Worm (Caenorhabditis elegans): ENCODE data around the gene Y73B6BL.270.

Y73B6BL.270 gene

ce11 chrIV:6393329-6393728 is 28.2 kb downstream of the Y73B6BL.270 start:
- TF ChIP-seq mls-2 (tag; optimal IDR thresholded peaks at IDR 0.05) (no peak), flh-1 (GFP tag; optimal IDR thresholded peaks at IDR 0.05) (no peak), ces-1 (GFP tag; optimal IDR thresholded peaks at IDR 0.05) (peak; percentile 29), ztf-11 (tag; optimal IDR thresholded peaks at IDR 0.05) (no peak), pha-4 (tag; optimal IDR thresholded peaks at IDR 0.05) (no peak), lin-32 (GFP tag; optimal IDR thresholded peaks at IDR 0.05) (no peak), M03D4.4 (tag; optimal IDR thresholded peaks at IDR 0.05) (no peak), bed-3 (GFP tag; optimal IDR thresholded peaks at IDR 0.05) (no peak), elt-1 (tag; optimal IDR thresholded peaks at IDR 0.05; ENCODE audit: borderline replicate concordance, insufficient read depth) (no peak), zip-8 (tag; optimal IDR thresholded peaks at IDR 0.05) (no peak), unc-120 (tag; optimal IDR thresholded peaks at IDR 0.05; ENCODE audit: poor library complexity, severe bottlenecking) (peak; percentile 90), snpc-4 (tag; optimal IDR thresholded peaks at IDR 0.05) (no peak), elt-3 (tag; optimal IDR thresholded peaks at IDR 0.05) (no peak), blmp-1 (tag; optimal IDR thresholded peaks at IDR 0.05) (no peak), ceh-43 (GFP tag; optimal IDR thresholded peaks at IDR 0.05) (no peak), lin-13 (tag; optimal IDR thresholded peaks at IDR 0.05) (no peak), unc-62 (GFP tag; optimal IDR thresholded peaks at IDR 0.05) (peak; percentile 82), tbx-8 (GFP tag; optimal IDR thresholded peaks at IDR 0.05) (no peak)

DNA sequence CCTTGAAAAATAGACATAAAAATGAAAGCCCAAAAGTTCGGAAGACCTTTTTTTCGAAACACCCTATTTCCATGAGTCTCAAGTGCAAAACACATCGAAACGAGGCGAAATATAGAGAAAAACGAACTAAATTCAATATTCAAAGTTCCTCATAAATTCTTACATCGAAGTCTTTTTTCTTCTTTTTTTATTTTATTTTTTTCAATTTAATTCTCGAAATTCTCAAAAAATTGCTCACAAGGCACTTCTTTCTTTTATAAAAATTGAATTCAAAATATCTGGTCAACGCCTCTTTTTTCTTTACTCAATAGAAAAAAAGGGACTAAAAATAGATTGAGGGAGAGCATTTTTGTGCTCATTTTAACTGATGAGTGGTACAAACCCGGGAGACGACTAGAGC is 30.0 kb downstream of the Y73B6BL.270 start:
- TF ChIP-seq unc-62 (GFP tag; optimal IDR thresholded peaks at IDR 0.05), result no peak
- TF ChIP-seq cnd-1 (tag; optimal IDR thresholded peaks at IDR 0.05), result no peak
- no peak for TF ChIP-seq unc-120 (tag; optimal IDR thresholded peaks at IDR 0.05; ENCODE audit: poor library complexity, severe bottlenecking)

- TF ChIP-seq nhr-76 (tag; optimal IDR thresholded peaks at IDR 0.05) (no peak), ces-1 (GFP tag; optimal IDR thresholded peaks at IDR 0.05) (peak; percentile 79)
These were observed 37.3 kb downstream of the Y73B6BL.270 start, which contains the start of gene sfrp-1 for ce11 chrIV:6402386-6402905. sfrp-1 (minus strand) TSS chrIV:6402436.

ce11 chrIV:6403399-6403798 is 38.3 kb downstream of the Y73B6BL.270 start:
- TF ChIP-seq pha-4 (tag; optimal IDR thresholded peaks at IDR 0.05), result no peak
- no peak for TF ChIP-seq hlh-1 (tag; optimal IDR thresholded peaks at IDR 0.05)
- no peak for TF ChIP-seq M03D4.4 (tag; optimal IDR thresholded peaks at IDR 0.05)
- no peak for TF ChIP-seq nhr-12 (tag; optimal IDR thresholded peaks at IDR 0.05)
- TF ChIP-seq ham-2 (GFP tag; optimal IDR thresholded peaks at IDR 0.05), result no peak
- no peak for TF ChIP-seq sem-2 (GFP tag; optimal IDR thresholded peaks at IDR 0.05)
- no peak for TF ChIP-seq unc-120 (tag; optimal IDR thresholded peaks at IDR 0.05; ENCODE audit: poor library complexity, severe bottlenecking)
- no peak for TF ChIP-seq nhr-76 (tag; optimal IDR thresholded peaks at IDR 0.05)
- no peak for TF ChIP-seq ces-1 (GFP tag; optimal IDR thresholded peaks at IDR 0.05)
- no peak for TF ChIP-seq ceh-39 (tag; optimal IDR thresholded peaks at IDR 0.05)
- no peak for TF ChIP-seq unc-39 (tag; optimal IDR thresholded peaks at IDR 0.05)
- no peak for TF ChIP-seq nhr-2 (tag; optimal IDR thresholded peaks at IDR 0.05)
- no peak for TF ChIP-seq blmp-1 (tag; optimal IDR thresholded peaks at IDR 0.05)

ce11 chrIV:6404871-6405270 is 39.7 kb downstream of the Y73B6BL.270 start, which contains the start of gene srv-13:
srv-13 (plus strand) TSS chrIV:6405171.
- TF ChIP-seq mep-1 (tag; optimal IDR thresholded peaks at IDR 0.05), result no peak
- TF ChIP-seq elt-3 (tag; optimal IDR thresholded peaks at IDR 0.05), result no peak
- TF ChIP-seq ces-1 (GFP tag; optimal IDR thresholded peaks at IDR 0.05), result no peak
- no peak for TF ChIP-seq ztf-11 (tag; optimal IDR thresholded peaks at IDR 0.05)
- no peak for TF ChIP-seq nhr-2 (tag; optimal IDR thresholded peaks at IDR 0.05)

- TF ChIP-seq tbx-8 (GFP tag; optimal IDR thresholded peaks at IDR 0.05) (no peak), sptf-1 (tag; optimal IDR thresholded peaks at IDR 0.05) (no peak), ceh-43 (GFP tag; optimal IDR thresholded peaks at IDR 0.05) (no peak), nhr-28 (tag; optimal IDR thresholded peaks at IDR 0.05) (no peak), ceh-83 (GFP tag; optimal IDR thresholded peaks at IDR 0.05) (no peak), hlh-1 (tag; optimal IDR thresholded peaks at IDR 0.05) (no peak), unc-39 (tag; optimal IDR thresholded peaks at IDR 0.05) (no peak), ztf-11 (tag; optimal IDR thresholded peaks at IDR 0.05) (no peak), snpc-4 (tag; optimal IDR thresholded peaks at IDR 0.05) (no peak), sem-2 (GFP tag; optimal IDR thresholded peaks at IDR 0.05) (no peak), nhr-2 (tag; optimal IDR thresholded peaks at IDR 0.05) (no peak)
These were observed 48.3 kb downstream of the Y73B6BL.270 start, which contains the start of gene nlp-71 for ce11 chrIV:6413482-6413881. nlp-71 (minus strand) TSS chrIV:6413582.
